Worm (Caenorhabditis elegans): ENCODE data around the gene cal-1.

Gene cal-1

DNA sequence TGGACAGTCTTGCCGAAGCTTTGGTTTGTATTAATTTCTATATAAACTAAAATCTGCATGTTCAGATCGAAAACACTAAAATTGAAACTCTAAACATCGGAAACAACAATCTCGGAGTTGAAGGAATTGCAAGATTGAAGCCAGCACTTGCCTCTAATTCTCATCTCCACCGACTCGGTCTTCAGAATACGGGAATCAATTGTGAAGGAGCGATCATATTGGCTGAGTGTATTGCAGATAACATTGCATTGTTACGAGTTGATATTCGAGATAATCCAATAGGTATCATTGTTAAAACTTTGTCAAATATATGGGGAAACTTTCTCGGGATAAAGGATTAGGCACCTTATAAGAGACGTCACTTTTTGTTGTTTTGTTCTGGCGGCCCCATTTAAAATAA lies 46.7 kb downstream of the cal-1 start:
- TF ChIP-seq eor-1 (tag; optimal IDR thresholded peaks at IDR 0.05) (no peak), ceh-82 (tag; optimal IDR thresholded peaks at IDR 0.05) (no peak), nhr-25 (tag; optimal IDR thresholded peaks at IDR 0.05) (no peak), skn-1 (tag; optimal IDR thresholded peaks at IDR 0.05) (no peak), fkh-10 (GFP tag; optimal IDR thresholded peaks at IDR 0.05) (no peak), elt-2 (tag; optimal IDR thresholded peaks at IDR 0.05) (no peak), nhr-76 (tag; optimal IDR thresholded peaks at IDR 0.05) (no peak), unc-39 (tag; optimal IDR thresholded peaks at IDR 0.05) (no peak), aly-2 (tag; optimal IDR thresholded peaks at IDR 0.05) (no peak), ceh-16 (tag; optimal IDR thresholded peaks at IDR 0.05) (no peak), nhr-43 (tag; optimal IDR thresholded peaks at IDR 0.05; ENCODE audit: poor library complexity, severe bottlenecking) (no peak), mml-1 (tag; optimal IDR thresholded peaks at IDR 0.05) (no peak), ZK546.5 (tag; optimal IDR thresholded peaks at IDR 0.05) (no peak), tbx-2 (tag; optimal IDR thresholded peaks at IDR 0.05) (no peak)

DNA sequence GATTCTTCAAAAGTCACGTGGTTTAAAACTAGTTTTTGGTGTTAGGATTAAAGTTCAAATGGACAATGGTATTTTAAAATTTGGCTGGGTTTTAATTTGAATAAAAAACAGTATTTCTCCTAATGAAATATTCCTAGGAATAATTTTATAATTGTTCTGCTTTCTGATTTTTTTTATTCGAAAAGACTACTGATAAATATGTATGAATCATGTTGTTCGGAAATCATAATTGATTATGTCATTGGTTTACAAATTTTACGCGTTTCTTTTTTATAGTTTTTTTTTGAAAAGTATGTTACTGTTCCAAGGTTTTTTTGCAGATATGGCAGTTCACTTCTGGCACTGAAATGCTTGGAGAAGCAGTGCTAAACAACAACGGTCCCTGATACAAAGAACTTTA lies 48.7 kb downstream of the cal-1 start, which contains the start of gene F28C1.3:
TSS of gene F28C1.3 (plus strand) at position 301 of the 400 bp plus-strand sequence.
- TF ChIP-seq ceh-82 (tag; optimal IDR thresholded peaks at IDR 0.05): no peak
- TF ChIP-seq nhr-77 (tag; optimal IDR thresholded peaks at IDR 0.05): no peak
- no peak for TF ChIP-seq daf-12 (tag; optimal IDR thresholded peaks at IDR 0.05)
- TF ChIP-seq ama-1 (optimal IDR thresholded peaks at IDR 0.05): no peak
- TF ChIP-seq snpc-4 (tag; optimal IDR thresholded peaks at IDR 0.05): no peak
- TF ChIP-seq ceh-9 (tag; optimal IDR thresholded peaks at IDR 0.05): no peak
- TF ChIP-seq pha-4 (tag; optimal IDR thresholded peaks at IDR 0.05): no peak
- TF ChIP-seq nhr-23 (tag; optimal IDR thresholded peaks at IDR 0.05): no peak
- TF ChIP-seq nfya-1 (tag; optimal IDR thresholded peaks at IDR 0.05; ENCODE audit: insufficient read depth): no peak
- no peak for TF ChIP-seq ceh-16 (tag; optimal IDR thresholded peaks at IDR 0.05)
- no peak for TF ChIP-seq nhr-76 (tag; optimal IDR thresholded peaks at IDR 0.05)
- no peak for TF ChIP-seq nhr-237 (tag; optimal IDR thresholded peaks at IDR 0.05)
- TF ChIP-seq jun-1 (tag; optimal IDR thresholded peaks at IDR 0.05): no peak
- TF ChIP-seq nhr-12 (tag; optimal IDR thresholded peaks at IDR 0.05): no peak
- TF ChIP-seq elt-3 (tag; optimal IDR thresholded peaks at IDR 0.05): no peak
- TF ChIP-seq ztf-11 (tag; optimal IDR thresholded peaks at IDR 0.05): no peak
- no peak for TF ChIP-seq lin-39 (tag; optimal IDR thresholded peaks at IDR 0.05)
- no peak for TF ChIP-seq unc-39 (tag; optimal IDR thresholded peaks at IDR 0.05)
- no peak for TF ChIP-seq aly-2 (tag; optimal IDR thresholded peaks at IDR 0.05)
- TF ChIP-seq skn-1 (tag; optimal IDR thresholded peaks at IDR 0.05): no peak

DNA sequence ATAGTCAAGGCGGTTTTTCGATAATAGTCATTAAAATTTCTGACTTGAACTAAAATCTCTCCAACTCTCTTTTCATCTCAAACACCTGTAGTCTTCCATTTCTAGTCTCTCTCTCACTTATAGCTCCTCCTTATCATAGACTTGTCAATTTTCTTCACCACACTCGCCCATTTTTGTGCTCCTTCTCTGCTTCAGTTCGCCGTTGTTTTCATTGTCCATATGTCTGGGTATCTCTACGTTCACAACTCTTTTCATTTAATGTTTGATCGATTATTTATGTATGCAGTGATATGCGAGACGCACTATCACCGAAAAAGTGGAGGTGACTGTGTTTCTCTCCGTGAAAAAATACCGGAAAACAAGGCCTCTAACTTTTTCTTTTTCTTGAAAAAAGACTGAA lies 49.3 kb downstream of the cal-1 start:
- TF ChIP-seq pha-4 (tag; optimal IDR thresholded peaks at IDR 0.05) (peak; percentile 17), mdl-1 (tag; optimal IDR thresholded peaks at IDR 0.05) (no peak), pqm-1 (tag; optimal IDR thresholded peaks at IDR 0.05) (peak; percentile 68), fkh-2 (tag; optimal IDR thresholded peaks at IDR 0.05) (no peak), elt-2 (tag; optimal IDR thresholded peaks at IDR 0.05) (peak; percentile 93), nhr-23 (tag; optimal IDR thresholded peaks at IDR 0.05) (no peak)

DNA sequence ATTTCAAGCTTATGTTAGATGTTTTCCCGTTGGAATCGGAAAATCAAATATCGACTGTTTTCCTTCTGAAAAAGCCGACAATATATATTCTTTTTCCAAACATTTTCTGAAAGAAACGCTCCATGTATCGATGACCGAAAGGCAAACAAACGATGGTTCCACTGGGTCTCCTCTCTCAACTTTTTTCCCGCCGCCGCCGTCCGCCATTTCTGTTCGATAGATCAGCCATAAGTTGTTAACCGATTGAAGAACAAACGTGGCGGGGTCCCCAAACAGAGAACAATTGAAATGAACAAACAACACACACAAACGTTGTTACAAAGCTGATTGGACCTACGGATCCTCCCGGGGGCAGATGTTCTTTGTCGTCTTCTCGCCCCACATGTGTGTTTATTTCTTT lies 50.4 kb downstream of the cal-1 start:
- no peak for TF ChIP-seq ZK546.5 (tag; optimal IDR thresholded peaks at IDR 0.05)
- no peak for TF ChIP-seq egl-5 (tag; optimal IDR thresholded peaks at IDR 0.05)
- no peak for TF ChIP-seq nhr-23 (tag; optimal IDR thresholded peaks at IDR 0.05)
- TF ChIP-seq pha-4 (tag; optimal IDR thresholded peaks at IDR 0.05): peak; percentile 82
- TF ChIP-seq nhr-11 (tag; optimal IDR thresholded peaks at IDR 0.05): no peak

DNA sequence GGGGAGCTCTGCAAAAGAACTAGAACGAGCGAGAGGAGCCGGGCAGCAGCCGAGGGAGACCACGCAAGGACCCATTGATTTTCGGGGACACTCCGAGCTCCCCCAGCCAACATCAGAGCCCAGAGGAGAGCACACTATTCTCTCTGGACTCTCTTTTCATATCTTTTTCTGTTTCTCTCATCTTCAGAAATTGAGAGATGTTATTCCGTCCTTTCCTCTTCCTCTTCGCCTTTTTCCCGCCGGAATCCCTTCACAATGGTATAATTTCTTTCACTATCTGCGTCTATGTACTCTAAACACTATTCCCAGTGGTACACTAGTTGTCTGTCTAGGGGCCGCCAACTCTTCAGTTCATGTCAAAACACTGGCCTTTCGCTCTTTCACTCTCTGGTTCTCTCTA lies 51.6 kb downstream of the cal-1 start:
- no peak for TF ChIP-seq nhr-67 (tag; optimal IDR thresholded peaks at IDR 0.05)
- no peak for TF ChIP-seq elt-3 (tag; optimal IDR thresholded peaks at IDR 0.05)
- TF ChIP-seq nhr-43 (tag; optimal IDR thresholded peaks at IDR 0.05; ENCODE audit: poor library complexity, severe bottlenecking): peak; percentile 49
- peak; percentile 57 for TF ChIP-seq pha-4 (tag; optimal IDR thresholded peaks at IDR 0.05)
- TF ChIP-seq unc-39 (tag; optimal IDR thresholded peaks at IDR 0.05): no peak
- peak; percentile 61 for TF ChIP-seq lin-15B (tag; optimal IDR thresholded peaks at IDR 0.05)
- peak; percentile 75 for TF ChIP-seq snpc-4 (tag; optimal IDR thresholded peaks at IDR 0.05)
- TF ChIP-seq nhr-25 (tag; optimal IDR thresholded peaks at IDR 0.05): peak; percentile 41
- TF ChIP-seq nhr-77 (tag; optimal IDR thresholded peaks at IDR 0.05): no peak
- peak; percentile 76 for TF ChIP-seq nfya-1 (tag; optimal IDR thresholded peaks at IDR 0.05; ENCODE audit: insufficient read depth)
- no peak for TF ChIP-seq ztf-11 (tag; optimal IDR thresholded peaks at IDR 0.05)
- peak; percentile 94 for TF ChIP-seq fkh-10 (GFP tag; optimal IDR thresholded peaks at IDR 0.05)
- TF ChIP-seq daf-12 (tag; optimal IDR thresholded peaks at IDR 0.05): no peak
- TF ChIP-seq ama-1 (optimal IDR thresholded peaks at IDR 0.05): peak; percentile 32
- peak; percentile 95 for TF ChIP-seq hmg-11 (tag; optimal IDR thresholded peaks at IDR 0.05)
- no peak for TF ChIP-seq nhr-12 (tag; optimal IDR thresholded peaks at IDR 0.05)
- no peak for TF ChIP-seq sea-2 (GFP tag; optimal IDR thresholded peaks at IDR 0.05)
- peak; percentile 81 for TF ChIP-seq tbx-2 (tag; optimal IDR thresholded peaks at IDR 0.05)
- no peak for TF ChIP-seq elt-2 (tag; optimal IDR thresholded peaks at IDR 0.05)
- no peak for TF ChIP-seq ZK546.5 (tag; optimal IDR thresholded peaks at IDR 0.05)
- TF ChIP-seq ceh-82 (tag; optimal IDR thresholded peaks at IDR 0.05): peak; percentile 58
- no peak for TF ChIP-seq nhr-28 (tag; optimal IDR thresholded peaks at IDR 0.05)
- TF ChIP-seq elt-1 (tag; optimal IDR thresholded peaks at IDR 0.05): peak; percentile 34
- TF ChIP-seq nhr-23 (tag; optimal IDR thresholded peaks at IDR 0.05): peak; percentile 82
- no peak for TF ChIP-seq pqm-1 (tag; optimal IDR thresholded peaks at IDR 0.05)
- TF ChIP-seq ceh-16 (tag; optimal IDR thresholded peaks at IDR 0.05): no peak
- TF ChIP-seq R02D3.7 (tag; optimal IDR thresholded peaks at IDR 0.05): peak; percentile 24
- TF ChIP-seq mml-1 (tag; optimal IDR thresholded peaks at IDR 0.05): no peak
- TF ChIP-seq fos-1 (tag; optimal IDR thresholded peaks at IDR 0.05): no peak
- no peak for TF ChIP-seq aly-2 (tag; optimal IDR thresholded peaks at IDR 0.05)
- TF ChIP-seq nhr-76 (tag; optimal IDR thresholded peaks at IDR 0.05): no peak
- TF ChIP-seq nhr-11 (tag; optimal IDR thresholded peaks at IDR 0.05): peak; percentile 26

Data from whole organism, L3 larva.